Fruit fly (Drosophila melanogaster) ovary, adult (tissue): ENCODE results near the gene eIF4E5.
A peak's percentile ranks its signal among the peaks of the same experiment; 100 is the strongest.

Experiments used
- CG17801 ChIP-seq: fragments of 200-800 bp; optimal IDR thresholded peaks from 2 replicates; lab custom pipeline; 2019; ENCODE audit warnings: missing biosample characterization, mild to moderate bottlenecking, missing genetic modification characterization, moderate library complexity; ENCODE audit not compliant: partially characterized antibody

eIF4E5 gene

DNA sequence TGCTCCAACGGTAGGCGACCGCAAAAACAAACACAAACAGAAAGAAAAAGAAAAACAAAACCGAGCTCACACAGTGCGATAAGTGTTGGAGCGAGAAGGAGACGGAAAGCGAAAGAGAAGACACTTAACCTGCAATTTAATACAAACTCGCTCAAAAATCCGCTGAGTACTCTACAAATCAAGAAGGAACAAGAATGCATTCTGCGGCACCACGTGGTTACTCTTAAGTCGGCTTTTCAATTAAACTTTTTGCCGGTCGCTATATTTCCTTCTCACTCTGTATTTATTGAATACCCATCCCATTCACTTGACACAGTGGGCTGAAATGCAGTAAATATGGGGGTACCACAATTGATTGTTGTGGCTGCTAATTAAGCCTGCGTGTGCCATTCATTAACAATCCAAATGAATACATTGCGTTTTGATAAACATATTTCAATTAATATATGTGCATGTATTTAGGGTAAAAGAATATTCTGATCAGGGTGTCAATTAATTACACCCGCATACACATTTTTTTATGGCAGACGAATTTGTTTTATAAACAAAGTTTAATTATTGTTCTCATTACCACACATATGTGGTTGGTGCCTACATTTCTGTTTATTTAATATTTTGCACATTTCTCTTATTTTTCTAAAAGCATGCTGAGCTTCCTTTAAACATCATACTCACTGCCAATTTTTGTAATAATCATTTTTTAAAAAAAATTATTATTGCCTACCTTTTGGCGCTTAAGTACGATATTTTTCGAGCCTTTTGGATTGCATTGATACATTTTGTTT, 32.2 kb upstream of the eIF4E5 start:
- no peak for TF ChIP-seq CG17801

DNA sequence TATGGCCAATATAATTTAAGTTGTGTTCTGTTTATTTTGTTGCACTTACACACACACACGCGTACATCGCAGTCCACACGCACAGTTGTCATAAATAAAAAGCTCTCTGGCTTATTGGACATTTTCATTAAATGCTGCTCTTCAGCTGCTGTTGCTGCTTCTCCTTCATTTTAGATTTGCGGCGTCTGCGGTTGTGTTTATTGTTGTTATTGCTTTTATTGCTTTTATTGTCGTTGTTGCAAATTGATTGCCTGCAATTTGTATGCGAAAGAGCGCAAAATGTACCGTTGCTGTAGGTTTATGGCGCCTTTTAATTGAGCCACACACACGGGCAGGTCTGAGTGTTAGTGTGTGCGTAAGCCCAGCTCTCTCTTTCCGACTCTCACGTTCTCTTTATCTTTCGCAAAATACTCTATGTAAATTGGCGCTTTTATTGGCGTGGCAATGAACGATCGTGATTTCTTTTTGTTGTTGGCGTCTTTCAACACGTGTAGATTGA, 31.4 kb upstream of the eIF4E5 start:
- no peak for TF ChIP-seq CG17801

DNA sequence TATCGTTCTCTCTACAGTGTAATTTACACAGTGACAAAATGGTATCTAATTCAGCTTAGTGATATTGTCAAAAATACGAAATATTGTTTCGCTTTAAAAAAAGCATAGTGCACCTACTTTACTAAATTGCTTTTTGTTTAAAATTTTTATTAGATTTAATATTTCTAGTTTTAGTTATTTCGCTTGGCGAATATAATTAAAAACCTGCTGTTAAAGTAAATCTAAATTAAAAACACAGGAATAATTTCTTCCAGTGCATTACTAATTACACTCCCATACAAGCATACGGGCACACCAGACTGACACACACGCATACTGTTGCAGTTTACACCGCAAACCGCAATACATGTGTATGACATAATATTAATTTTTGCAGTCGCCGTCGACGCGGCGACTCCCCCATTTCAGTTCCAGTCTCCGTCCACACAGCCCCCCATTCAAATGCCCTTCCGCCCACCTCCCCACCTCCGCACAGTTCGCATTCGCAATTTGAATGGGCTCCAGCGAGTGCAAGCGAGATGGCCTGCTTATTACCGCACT, 30.8 kb upstream of the eIF4E5 start:
- peak; percentile 94 for TF ChIP-seq CG17801

DNA sequence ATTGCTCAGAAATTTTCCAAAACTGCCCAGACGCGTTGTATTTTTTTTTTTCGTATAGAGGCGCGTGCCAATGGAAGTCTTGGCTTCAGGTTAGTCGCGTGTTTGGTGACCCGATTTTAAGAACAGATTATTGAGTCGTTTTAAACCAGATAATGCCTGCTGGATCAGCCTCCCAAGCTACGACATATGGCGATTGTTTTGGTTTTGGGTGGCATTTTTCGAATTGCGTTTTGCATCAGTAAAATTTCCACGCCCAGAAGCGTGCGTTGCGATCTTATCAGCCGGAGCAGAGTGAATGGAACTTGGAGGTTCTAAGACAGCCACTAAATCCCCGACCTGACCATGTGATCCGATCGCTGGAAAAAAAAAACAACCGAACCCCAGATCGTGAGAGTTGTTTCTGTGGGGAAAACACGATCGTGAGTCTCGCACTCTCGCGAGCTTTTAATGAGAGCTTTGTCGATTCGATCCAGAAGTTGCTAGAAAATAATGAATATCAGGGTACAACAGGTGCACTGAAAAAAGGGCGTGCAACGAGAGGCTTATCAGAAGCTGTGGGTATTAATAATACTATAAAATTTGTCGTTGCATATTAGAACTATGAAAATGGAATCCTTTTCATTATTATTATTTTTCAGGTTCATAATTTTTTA, 29.5 kb upstream of the eIF4E5 start:
- TF ChIP-seq CG17801 = no peak

DNA sequence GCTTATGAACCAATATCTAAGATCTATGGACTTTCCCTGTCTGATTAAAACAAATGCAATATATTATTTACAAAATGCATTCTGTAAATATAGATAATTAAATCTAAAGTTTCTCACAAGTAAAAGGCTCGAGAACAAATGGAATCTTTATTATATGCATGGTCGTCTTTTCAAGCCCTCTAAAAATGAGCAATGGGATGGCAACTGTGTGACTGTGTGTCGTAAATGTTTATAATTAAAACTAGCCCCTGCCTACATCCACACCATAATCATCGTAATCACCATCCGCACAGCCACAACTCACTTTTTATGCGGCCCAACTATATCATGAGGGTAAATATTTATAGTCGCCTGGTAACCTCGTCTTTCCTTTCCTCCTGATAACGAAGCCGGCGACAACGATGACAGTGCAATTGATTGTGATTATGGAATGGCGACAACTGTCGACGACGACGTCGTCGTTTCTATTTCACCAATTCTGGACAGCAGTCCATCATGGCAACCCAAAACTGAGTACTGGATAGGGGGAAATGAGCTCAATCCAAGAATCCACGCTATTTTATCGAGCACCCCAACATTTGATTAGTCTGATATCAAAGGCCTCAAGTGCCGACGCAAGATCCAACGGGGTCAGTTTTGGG, 28.8 kb upstream of the eIF4E5 start:
- no peak for TF ChIP-seq CG17801

DNA sequence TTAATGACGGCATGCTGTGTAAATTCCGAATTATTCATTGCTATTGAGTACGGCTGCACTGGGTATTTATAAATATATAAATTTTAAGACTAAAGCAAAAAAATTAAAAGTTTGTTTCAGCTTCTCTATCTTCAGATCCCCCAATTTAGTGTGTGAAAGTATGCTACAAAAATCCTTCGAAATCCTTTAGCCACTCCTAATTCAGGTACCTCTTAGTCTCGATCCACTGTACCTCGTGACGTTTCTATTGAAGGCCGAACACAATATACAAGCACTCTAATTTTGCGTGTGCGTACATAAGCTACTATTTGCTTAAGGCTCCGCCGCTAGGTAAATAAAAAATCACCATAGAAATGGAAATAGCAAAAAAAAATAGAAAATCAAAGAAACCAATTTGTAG, 28.1 kb upstream of the eIF4E5 start:
- TF ChIP-seq CG17801 = no peak

DNA sequence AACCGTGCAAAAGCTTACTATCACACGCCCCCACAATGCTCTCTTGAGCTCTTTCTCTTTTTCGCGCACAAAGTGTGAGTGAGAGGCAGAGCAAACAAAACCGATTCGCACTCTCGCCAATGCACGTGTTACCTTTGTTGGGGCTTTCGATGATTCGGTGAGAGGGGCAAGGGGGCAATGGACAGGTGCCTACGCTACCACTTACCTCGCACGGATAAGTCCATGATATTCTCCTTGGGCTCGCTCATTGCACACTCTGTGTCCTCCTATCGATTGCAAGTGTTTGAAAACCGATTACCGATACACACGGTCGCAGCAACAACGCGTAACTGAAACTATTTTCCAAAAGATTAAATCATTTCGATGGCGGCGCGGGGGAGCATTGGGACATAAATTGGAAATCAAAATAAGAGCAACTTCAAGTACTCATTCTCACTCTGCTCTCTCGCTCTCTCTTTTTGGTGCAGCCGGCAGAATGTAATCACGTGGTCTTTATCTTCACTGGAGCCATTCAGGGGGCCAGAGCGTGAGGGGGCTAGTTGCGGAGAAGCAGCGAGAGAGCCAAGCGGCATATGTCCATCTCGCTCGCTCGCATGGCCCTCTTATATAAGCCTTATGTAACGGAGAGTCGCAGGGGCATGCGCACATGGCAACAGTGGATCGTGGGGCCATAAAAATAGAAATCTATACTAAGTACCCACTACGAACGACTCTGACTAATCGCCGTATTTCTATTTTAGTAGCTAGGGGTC, 27.5 kb upstream of the eIF4E5 start, which contains the start of gene Pdp1:
Pdp1 (minus strand) TSS at position 334 of the 752 bp plus-strand sequence.
- no peak for TF ChIP-seq CG17801

DNA sequence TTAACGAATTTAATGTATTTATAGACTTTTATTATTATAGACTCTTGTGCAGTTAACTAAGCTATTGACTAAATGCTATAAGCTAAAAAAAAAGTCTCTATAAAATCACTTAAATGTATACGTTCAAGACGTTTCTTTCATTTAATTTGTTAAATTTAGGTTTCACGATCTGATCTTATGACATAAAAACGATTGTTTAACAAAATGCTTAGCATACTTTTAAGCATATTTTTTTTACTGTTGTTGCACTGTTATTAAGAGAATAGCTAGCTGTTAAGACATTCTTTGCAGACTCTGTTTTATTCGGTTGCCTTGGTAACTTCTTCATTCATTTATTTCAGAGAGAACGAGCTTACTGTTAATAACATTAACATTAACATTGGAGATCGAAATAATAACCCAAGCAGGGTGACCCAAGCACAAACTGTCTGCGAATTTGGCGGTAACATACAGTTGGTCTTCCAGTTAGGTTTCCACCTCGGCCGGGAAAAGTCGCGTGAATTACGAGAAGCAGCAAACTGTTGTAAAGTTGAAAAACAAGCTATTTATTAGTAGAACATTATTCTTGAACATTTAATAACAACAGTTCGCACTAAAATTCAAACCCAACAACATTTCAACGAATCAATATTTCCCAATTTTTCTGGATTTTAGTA, 26.0 kb upstream of the eIF4E5 start, which contains the start of gene CG32365:
CG32365 (plus strand) TSS at position 462 of the 656 bp plus-strand sequence.
- peak; percentile 64 for TF ChIP-seq CG17801

DNA sequence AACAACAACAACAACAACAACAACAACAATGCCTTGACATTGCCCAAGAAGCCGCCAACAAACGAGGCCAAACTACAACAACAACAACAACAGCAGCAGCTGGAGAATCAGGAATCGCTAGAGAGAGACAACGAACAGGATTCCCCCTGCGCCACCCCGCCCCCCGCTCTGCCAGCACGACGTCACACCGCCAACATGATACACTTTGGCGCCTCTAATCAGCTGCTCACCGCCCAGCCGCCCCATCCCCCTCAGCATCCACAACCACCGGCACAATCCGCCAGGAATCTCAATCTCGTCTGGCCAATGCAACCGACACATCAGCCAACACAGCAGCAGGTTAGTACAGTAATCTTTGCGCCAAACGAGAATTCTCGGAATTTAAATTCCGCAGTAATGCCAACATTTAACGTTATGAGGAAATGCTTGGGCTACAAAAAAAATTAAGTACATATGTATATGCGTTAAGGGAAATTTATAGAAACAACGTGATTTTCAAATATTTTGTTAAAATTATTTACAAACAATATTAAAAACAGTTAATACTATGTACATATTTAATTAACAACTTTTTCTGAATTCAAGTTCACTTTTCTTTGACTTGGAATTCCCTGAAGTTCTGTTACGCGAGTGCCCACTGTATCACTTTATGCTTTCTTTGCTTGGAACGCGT, 24.8 kb upstream of the eIF4E5 start:
- peak; percentile 37 for TF ChIP-seq CG17801

DNA sequence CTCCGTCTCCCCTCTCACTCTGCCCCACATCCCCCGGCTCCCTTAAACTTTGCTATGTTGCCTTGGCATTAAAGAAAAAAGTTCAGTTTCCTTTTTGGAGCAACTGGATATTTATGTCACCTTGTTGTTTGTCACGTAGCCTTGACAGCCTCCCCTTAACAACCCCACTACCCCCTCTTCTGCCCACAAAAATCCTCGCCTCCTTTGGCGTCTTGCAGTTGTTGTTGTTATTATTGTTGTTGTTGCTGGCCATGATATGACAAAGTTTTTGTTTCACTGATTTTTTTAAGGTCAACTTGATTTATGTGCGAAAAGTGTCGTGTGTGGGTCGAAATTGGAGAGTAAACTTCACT, 24.3 kb upstream of the eIF4E5 start:
- TF ChIP-seq CG17801 = no peak

DNA sequence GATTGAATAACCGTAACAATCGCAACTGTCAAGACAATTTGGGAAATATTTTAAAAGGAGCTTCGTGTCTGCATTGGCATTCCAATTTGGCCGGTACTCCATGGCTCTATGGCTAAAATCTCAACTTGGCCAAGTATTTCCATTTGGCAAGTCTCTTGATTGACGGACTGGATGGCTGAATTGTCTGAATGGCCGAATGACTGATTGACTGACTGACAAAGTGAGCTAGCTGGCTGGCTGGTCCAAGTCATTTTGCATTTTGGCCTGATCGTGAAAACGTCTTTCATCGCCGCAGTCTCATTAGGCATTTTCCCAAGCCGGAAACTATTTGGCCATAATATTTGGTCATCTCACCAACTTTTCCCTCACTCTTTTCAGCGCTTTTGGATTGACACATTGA, 20.2 kb upstream of the eIF4E5 start:
- no peak for TF ChIP-seq CG17801

DNA sequence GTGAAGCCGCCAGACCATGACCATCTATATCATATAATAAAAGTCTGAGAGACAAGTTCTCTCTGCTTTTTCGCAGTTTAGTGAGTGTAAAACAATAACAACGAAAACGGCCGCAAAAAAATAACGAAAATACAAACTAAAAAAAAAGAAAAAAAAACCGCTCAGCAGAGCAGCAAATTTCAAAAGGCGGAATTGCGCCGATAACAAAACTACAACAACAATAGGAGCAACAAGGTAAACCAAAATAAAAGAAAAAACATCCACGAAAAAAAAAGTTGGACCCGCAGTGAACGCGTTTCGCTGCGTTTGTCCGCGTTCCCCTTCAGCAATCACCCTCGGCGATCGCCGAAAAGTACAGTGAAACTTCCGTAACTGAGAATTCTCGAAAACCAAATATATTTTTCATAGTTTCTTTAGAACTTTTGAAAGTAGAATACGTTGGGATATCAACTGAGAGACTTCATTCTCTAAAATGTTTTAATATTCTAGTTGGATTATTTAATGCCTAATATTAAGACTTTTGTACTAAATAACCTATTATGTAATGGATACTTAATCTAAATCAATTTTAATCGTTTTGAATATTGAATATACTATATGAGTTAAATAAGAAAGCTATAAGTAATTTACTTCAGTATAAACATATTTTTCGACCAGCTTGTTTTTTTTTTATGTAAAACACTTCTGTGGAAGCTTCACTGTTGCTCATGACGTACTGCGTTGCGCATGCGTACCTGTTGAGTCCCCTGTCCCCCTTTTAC, 18.9 kb upstream of the eIF4E5 start:
- no peak for TF ChIP-seq CG17801

DNA sequence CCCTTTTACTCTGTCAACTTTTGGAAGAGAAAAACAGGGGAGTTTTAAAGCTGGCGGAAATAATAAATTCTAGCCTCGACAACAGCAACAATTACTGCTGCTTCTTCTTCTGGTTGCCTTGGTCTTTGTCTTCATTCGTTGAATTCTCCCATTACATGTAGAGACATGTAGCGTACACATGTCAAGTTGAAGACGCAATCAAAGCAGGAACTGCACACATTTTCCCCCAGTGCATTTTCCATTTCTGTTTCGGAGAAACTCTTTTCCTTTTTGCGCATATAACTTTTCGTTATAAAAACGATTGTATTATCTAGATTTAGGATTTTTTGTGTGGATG, 18.3 kb upstream of the eIF4E5 start:
- no peak for TF ChIP-seq CG17801

DNA sequence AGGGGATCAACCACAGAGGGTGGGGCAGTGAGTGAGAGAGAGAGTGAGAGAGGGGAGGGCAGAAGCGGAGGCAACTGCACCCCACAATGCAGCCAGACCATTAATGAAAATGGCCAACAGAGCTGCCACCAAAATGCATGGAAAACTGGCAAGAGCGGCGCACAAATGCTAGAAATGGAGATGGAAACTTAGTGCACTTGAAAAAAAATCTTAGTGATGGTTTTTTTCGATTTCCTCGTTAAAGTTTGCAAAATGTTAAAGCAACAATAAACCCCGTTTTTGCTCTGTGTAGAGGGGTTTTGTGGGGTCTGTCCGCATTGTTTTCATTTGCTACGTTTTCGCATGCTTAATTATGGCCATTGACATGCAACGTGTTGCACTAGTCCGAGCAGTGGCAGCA, 17.2 kb upstream of the eIF4E5 start:
- no peak for TF ChIP-seq CG17801

DNA sequence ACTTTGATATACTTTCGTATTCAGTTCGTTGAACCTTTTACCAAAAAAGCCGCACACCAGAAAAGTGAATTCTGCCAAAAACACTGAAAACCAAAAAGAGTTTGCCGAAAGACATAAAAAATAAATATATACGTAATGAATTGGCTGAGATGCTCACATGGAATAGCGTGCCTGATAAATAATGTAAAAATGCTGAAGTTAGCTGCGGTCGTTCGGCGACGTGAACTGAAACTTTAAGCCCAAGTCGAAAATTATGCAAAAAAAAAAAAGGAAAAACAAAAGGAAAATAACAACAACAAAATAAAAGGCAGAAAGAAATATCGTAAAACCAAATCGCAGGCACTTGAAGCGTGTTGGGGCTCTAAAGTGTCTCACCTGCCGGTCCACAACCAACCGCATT, 15.1 kb upstream of the eIF4E5 start:
- TF ChIP-seq CG17801 = no peak
